Worm (Caenorhabditis elegans): ENCODE measurements around the gene cdc-14.

The cdc-14 gene

ce11 chrII:5642110-5642509 lies 48.9 kb upstream of the cdc-14 start:
- TF ChIP-seq dmd-4 (tag; optimal IDR thresholded peaks at IDR 0.05) (no peak), lin-11 (tag; optimal IDR thresholded peaks at IDR 0.05) (no peak), mab-5 (tag; optimal IDR thresholded peaks at IDR 0.05) (no peak), elt-3 (tag; optimal IDR thresholded peaks at IDR 0.05) (no peak), R02D3.7 (tag; optimal IDR thresholded peaks at IDR 0.05) (no peak), nhr-10 (tag; optimal IDR thresholded peaks at IDR 0.05) (no peak), blmp-1 (tag; optimal IDR thresholded peaks at IDR 0.05; ENCODE audit: insufficient read depth) (no peak), F13H6.1 (tag; optimal IDR thresholded peaks at IDR 0.05) (no peak), elt-1 (tag; optimal IDR thresholded peaks at IDR 0.05) (no peak), C34F6.9 (tag; optimal IDR thresholded peaks at IDR 0.05) (no peak), ztf-1 (GFP tag; conservative IDR thresholded peaks at IDR 0.05) (no peak), ceh-16 (tag; optimal IDR thresholded peaks at IDR 0.05) (no peak), sma-9 (GFP tag; optimal IDR thresholded peaks at IDR 0.05) (no peak), sma-9 (tag; optimal IDR thresholded peaks at IDR 0.05) (no peak), crh-2 (tag; optimal IDR thresholded peaks at IDR 0.05) (no peak), unc-55 (GFP tag; optimal IDR thresholded peaks at IDR 0.05) (no peak), peb-1 (tag; optimal IDR thresholded peaks at IDR 0.05) (no peak)

ce11 chrII:5640362-5641079 lies 47.3 kb upstream of the cdc-14 start:
- TF ChIP-seq nhr-6 (tag; optimal IDR thresholded peaks at IDR 0.05) (no peak), lsy-2 (tag; optimal IDR thresholded peaks at IDR 0.05) (no peak), unc-55 (GFP tag; optimal IDR thresholded peaks at IDR 0.05) (no peak), aly-2 (tag; optimal IDR thresholded peaks at IDR 0.05) (no peak), lin-11 (tag; optimal IDR thresholded peaks at IDR 0.05) (no peak), elt-3 (tag; optimal IDR thresholded peaks at IDR 0.05) (no peak), crh-2 (tag; optimal IDR thresholded peaks at IDR 0.05) (no peak), snpc-4 (tag; optimal IDR thresholded peaks at IDR 0.05) (no peak), dmd-4 (tag; optimal IDR thresholded peaks at IDR 0.05) (no peak), nhr-11 (tag; optimal IDR thresholded peaks at IDR 0.05) (no peak), sma-3 (GFP tag; optimal IDR thresholded peaks at IDR 0.05) (no peak), nhr-21 (tag; optimal IDR thresholded peaks at IDR 0.05) (no peak), egl-27 (tag; optimal IDR thresholded peaks at IDR 0.05) (no peak), ceh-16 (tag; optimal IDR thresholded peaks at IDR 0.05) (no peak), blmp-1 (tag; optimal IDR thresholded peaks at IDR 0.05; ENCODE audit: insufficient read depth) (no peak)

ce11 chrII:5638059-5638458 lies 44.8 kb upstream of the cdc-14 start, which contains the start of gene F59E12.3:
F59E12.3 (plus strand) TSS chrII:5638359.
- TF ChIP-seq elt-1 (tag; optimal IDR thresholded peaks at IDR 0.05) (no peak), aly-2 (tag; optimal IDR thresholded peaks at IDR 0.05) (no peak), F13H6.1 (tag; optimal IDR thresholded peaks at IDR 0.05) (no peak), Y55F3AM.14 (GFP tag; optimal IDR thresholded peaks at IDR 0.05) (no peak), sem-4 (tag; optimal IDR thresholded peaks at IDR 0.05) (no peak), lin-13 (GFP tag; optimal IDR thresholded peaks at IDR 0.05) (no peak)

ce11 chrII:5636826-5637225 lies 43.6 kb upstream of the cdc-14 start, which contains the start of gene F59E12.8:
F59E12.8 (minus strand) TSS chrII:5636926.
- TF ChIP-seq elt-1 (tag; optimal IDR thresholded peaks at IDR 0.05) (no peak), lin-11 (tag; optimal IDR thresholded peaks at IDR 0.05) (no peak), unc-62 (GFP tag; optimal IDR thresholded peaks at IDR 0.05) (no peak), nhr-25 (tag; optimal IDR thresholded peaks at IDR 0.05) (no peak), mab-5 (tag; optimal IDR thresholded peaks at IDR 0.05) (no peak)

- TF ChIP-seq egl-27 (tag; optimal IDR thresholded peaks at IDR 0.05) = no peak
- TF ChIP-seq C34F6.9 (tag; optimal IDR thresholded peaks at IDR 0.05) = peak; percentile 60
- TF ChIP-seq gmeb-1 (tag; optimal IDR thresholded peaks at IDR 0.05) = peak; percentile 13
- no peak for TF ChIP-seq mdl-1 (tag; optimal IDR thresholded peaks at IDR 0.05)
- no peak for TF ChIP-seq lin-11 (tag; optimal IDR thresholded peaks at IDR 0.05)
- TF ChIP-seq sma-9 (GFP tag; optimal IDR thresholded peaks at IDR 0.05) = no peak
- no peak for TF ChIP-seq sma-9 (tag; optimal IDR thresholded peaks at IDR 0.05)
These were observed 40.2 kb upstream of the cdc-14 start for ce11 chrII:5633453-5633852.

Measured in whole organism, L2 larva.